Fruit fly (Drosophila melanogaster) S2 (cell line): ENCODE results near the gene CG13058.

ENCODE experiments used
- CG8478 ChIP-seq: fragments of >200 bp; optimal IDR thresholded peaks from 2 replicates; lab custom pipeline; 2018
- CTCF ChIP-seq, 2 experiments: fragments of >200 bp; optimal IDR thresholded peaks; 2 replicates each; lab custom pipeline; 2018

CG13058 gene

dm6 chr3L:16328207-16328891, at the start of gene CG13058:
Gene CG13058 (plus strand): TSS chr3L:16328841.
- TF ChIP-seq CTCF (optimal IDR thresholded peaks at IDR 0.05; lab: Kevin White, UChicago) (no peak), CG8478 (lab: Kevin White, UChicago) (no peak)

- no peak for TF ChIP-seq CTCF (optimal IDR thresholded peaks at IDR 0.05; lab: Kevin White, UChicago)
Measured at dm6 chr3L:16279171-16279570, 49.5 kb upstream of the CG13058 start, which contains the start of gene CG13050. Gene CG13050 (minus strand): TSS chr3L:16279271.

- TF ChIP-seq CG8478 (lab: Kevin White, UChicago) (no peak), CTCF (optimal IDR thresholded peaks at IDR 0.05; lab: Kevin White, UChicago) (no peak)
Measured at dm6 chr3L:16279987-16280454, 48.6 kb upstream of the CG13058 start, which contains the start of gene CG13064. Gene CG13064 (plus strand): TSS chr3L:16280404.

dm6 chr3L:16281880-16282556, 46.6 kb upstream of the CG13058 start, which contains the start of gene CG13049:
Gene CG13049 (minus strand): TSS chr3L:16281930.
- TF ChIP-seq CG8478 (lab: Kevin White, UChicago) (no peak), CTCF (optimal IDR thresholded peaks at IDR 0.05; lab: Kevin White, UChicago) (no peak)

- TF ChIP-seq CG8478 (lab: Kevin White, UChicago) (no peak), CTCF (optimal IDR thresholded peaks at IDR 0.05; lab: Kevin White, UChicago) (no peak)
Measured at dm6 chr3L:16283821-16284220, 44.8 kb upstream of the CG13058 start, which contains the start of gene CG13048. Gene CG13048 (minus strand): TSS chr3L:16283921.

- TF ChIP-seq CTCF (optimal IDR thresholded peaks at IDR 0.05; lab: Kevin White, UChicago) (no peak), CG8478 (lab: Kevin White, UChicago) (no peak)
Measured at dm6 chr3L:16285346-16285911, 43.2 kb upstream of the CG13058 start, which contains the start of gene CG13047. Gene CG13047 (minus strand): TSS chr3L:16285396.

dm6 chr3L:16286258-16286657, 42.4 kb upstream of the CG13058 start:
- TF ChIP-seq CTCF (optimal IDR thresholded peaks at IDR 0.05; lab: Kevin White, UChicago) (no peak), CG8478 (lab: Kevin White, UChicago) (no peak)

dm6 chr3L:16288322-16288721, 40.3 kb upstream of the CG13058 start, which contains the start of gene CG13046:
Gene CG13046 (minus strand): TSS chr3L:16288422.
- TF ChIP-seq CTCF (optimal IDR thresholded peaks at IDR 0.05; lab: Kevin White, UChicago), result no peak
- no peak for TF ChIP-seq CG8478 (lab: Kevin White, UChicago)

dm6 chr3L:16289067-16289466, 39.6 kb upstream of the CG13058 start:
- TF ChIP-seq CTCF (optimal IDR thresholded peaks at IDR 0.05; lab: Kevin White, UChicago) (no peak), CG8478 (lab: Kevin White, UChicago) (no peak)

dm6 chr3L:16290850-16291249, 37.8 kb upstream of the CG13058 start, which contains the start of gene CG13045:
Gene CG13045 (minus strand): TSS chr3L:16290950.
- TF ChIP-seq CTCF (optimal IDR thresholded peaks at IDR 0.05; lab: Kevin White, UChicago) (no peak), CG8478 (lab: Kevin White, UChicago) (no peak)

dm6 chr3L:16291678-16292077, 37.0 kb upstream of the CG13058 start:
- TF ChIP-seq CTCF (optimal IDR thresholded peaks at IDR 0.05; lab: Kevin White, UChicago), result no peak
- TF ChIP-seq CG8478 (lab: Kevin White, UChicago), result no peak

- TF ChIP-seq CG8478 (lab: Kevin White, UChicago) (no peak), CTCF (optimal IDR thresholded peaks at IDR 0.05; lab: Kevin White, UChicago) (no peak)
Measured at dm6 chr3L:16295447-16295846, 33.2 kb upstream of the CG13058 start, which contains the start of gene CG4962. Gene CG4962 (minus strand): TSS chr3L:16295547.

dm6 chr3L:16301153-16301552, 27.5 kb upstream of the CG13058 start, which contains the start of gene CG4982:
Gene CG4982 (plus strand): TSS chr3L:16301453.
- TF ChIP-seq CG8478 (lab: Kevin White, UChicago), result no peak
- no peak for TF ChIP-seq CTCF (optimal IDR thresholded peaks at IDR 0.05; lab: Kevin White, UChicago)

- TF ChIP-seq CTCF (optimal IDR thresholded peaks at IDR 0.05; lab: Kevin White, UChicago), result no peak
- no peak for TF ChIP-seq CG8478 (lab: Kevin White, UChicago)
Measured at dm6 chr3L:16303078-16303477, 25.6 kb upstream of the CG13058 start, which contains the start of gene CG13044. Gene CG13044 (minus strand): TSS chr3L:16303178.
